Fruit fly (Drosophila melanogaster) whole organism, embryonic: ENCODE results near the gene moody.

Experiments used
- Adf1 ChIP-seq: fragments of 200-800 bp; sonication (Bioruptor generic); IDR thresholded peaks from 2 replicates; pipeline ENCODE4 v1.3.6; 2022; ENCODE audit warnings: missing biosample characterization, missing genetic modification characterization
- BEAF-32 ChIP-seq: fragments of 200-800 bp; sonication (Bioruptor generic); optimal IDR thresholded peaks from 3 replicates; lab custom pipeline; 2017; ENCODE audit warnings: missing biosample characterization, missing genetic modification characterization, mild to moderate bottlenecking, moderate library complexity, missing genetic modification reagents
- CG10979 ChIP-seq: fragments of 200-800 bp; sonication (Bioruptor generic); optimal IDR thresholded peaks from 2 replicates; lab custom pipeline; 2018; ENCODE audit warnings: missing biosample characterization, mild to moderate bottlenecking, missing genetic modification characterization, moderate library complexity
- CG11085 ChIP-seq: fragments of 200-800 bp; sonication (Bioruptor generic); IDR thresholded peaks from 2 replicates; pipeline ENCODE4 v1.3.6; 2022; ENCODE audit warnings: missing biosample characterization, missing genetic modification characterization
- CG11456 ChIP-seq: fragments of 200-800 bp; sonication (Bioruptor generic); IDR thresholded peaks from 3 replicates; pipeline ENCODE4 v1.3.6; 2022; ENCODE audit warnings: missing biosample characterization, missing genetic modification characterization
- CG11695 ChIP-seq: fragments of 200-800 bp; sonication (Bioruptor generic); IDR thresholded peaks from 3 replicates; pipeline ENCODE4 v1.3.6; 2022; ENCODE audit warnings: missing biosample characterization, missing genetic modification characterization
- CG12071 ChIP-seq: fragments of 200-800 bp; sonication (Bioruptor generic); optimal IDR thresholded peaks from 3 replicates; lab custom pipeline; 2018; ENCODE audit warnings: missing biosample characterization, mild to moderate bottlenecking, missing genetic modification characterization
- CG13123 ChIP-seq: fragments of 200-800 bp; sonication (Bioruptor generic); optimal IDR thresholded peaks from 2 replicates; lab custom pipeline; 2016; ENCODE audit warnings: missing biosample characterization, missing genetic modification characterization
- CG16815 ChIP-seq: fragments of 200-800 bp; sonication (Bioruptor generic); optimal IDR thresholded peaks from 3 replicates; lab custom pipeline; 2017; ENCODE audit warnings: missing biosample characterization, mild to moderate bottlenecking, missing genetic modification characterization
- CG2875 ChIP-seq: fragments of 200-800 bp; sonication (Bioruptor generic); optimal IDR thresholded peaks from 2 replicates; lab custom pipeline; 2017; ENCODE audit warnings: missing biosample characterization, mild to moderate bottlenecking, missing genetic modification characterization, missing genetic modification reagents
- CG3065 ChIP-seq: fragments of 200-800 bp; sonication (Bioruptor generic); optimal IDR thresholded peaks from 2 replicates; lab custom pipeline; 2016; ENCODE audit warnings: missing biosample characterization, missing genetic modification characterization
- CG31224 ChIP-seq: fragments of 200-800 bp; sonication (Bioruptor generic); IDR thresholded peaks from 2 replicates; pipeline ENCODE4 v1.3.6; 2022; ENCODE audit warnings: missing biosample characterization, missing genetic modification characterization
- CG3407 ChIP-seq: fragments of 200-800 bp; sonication (Bioruptor generic); optimal IDR thresholded peaks from 2 replicates; lab custom pipeline; 2018; ENCODE audit warnings: missing biosample characterization, mild to moderate bottlenecking, missing genetic modification characterization
- CG34376 ChIP-seq: fragments of 200-800 bp; sonication (Bioruptor generic); optimal IDR thresholded peaks from 2 replicates; lab custom pipeline; 2018; ENCODE audit warnings: missing biosample characterization, mild to moderate bottlenecking, missing genetic modification characterization
- CG34422 ChIP-seq: fragments of 200-800 bp; sonication (Bioruptor generic); IDR thresholded peaks from 3 replicates; pipeline ENCODE4 v1.3.6; 2022; ENCODE audit warnings: missing biosample characterization, missing genetic modification characterization
- CG4360 ChIP-seq: fragments of 200-800 bp; sonication (Bioruptor generic); IDR thresholded peaks from 2 replicates; pipeline ENCODE4 v1.3.6; 2022; ENCODE audit warnings: missing biosample characterization, missing genetic modification characterization
- CG4424 ChIP-seq: fragments of 200-800 bp; sonication (Bioruptor generic); optimal IDR thresholded peaks from 3 replicates; lab custom pipeline; 2016; ENCODE audit warnings: missing biosample characterization, missing genetic modification characterization
- CG4707 ChIP-seq: fragments of 200-800 bp; sonication (Bioruptor generic); optimal IDR thresholded peaks from 2 replicates; lab custom pipeline; 2018; ENCODE audit warnings: missing biosample characterization, mild to moderate bottlenecking, missing genetic modification characterization, moderate library complexity
- CG6689 ChIP-seq: fragments of 200-800 bp; sonication (Bioruptor generic); IDR thresholded peaks from 2 replicates; pipeline ENCODE4 v1.3.6; 2022; ENCODE audit warnings: missing biosample characterization, missing genetic modification characterization
- CG7928 ChIP-seq: fragments of 200-800 bp; sonication (Bioruptor generic); optimal IDR thresholded peaks from 2 replicates; lab custom pipeline; 2017; ENCODE audit warnings: missing biosample characterization, mild to moderate bottlenecking, missing genetic modification characterization
- CG7963 ChIP-seq: fragments of 200-800 bp; sonication (Bioruptor generic); IDR thresholded peaks from 3 replicates; pipeline ENCODE4 v1.3.6; 2022; ENCODE audit warnings: missing biosample characterization, missing genetic modification characterization; ENCODE audit not compliant: partially characterized antibody
- CG8478 ChIP-seq: fragments of >200 bp; optimal IDR thresholded peaks from 2 replicates; lab custom pipeline; 2018
- CTCF ChIP-seq: fragments of 200-800 bp; sonication (Bioruptor generic); optimal IDR thresholded peaks from 2 replicates; lab custom pipeline; 2017; ENCODE audit warnings: missing biosample characterization, mild to moderate bottlenecking, missing genetic modification characterization, moderate library complexity
- D19B ChIP-seq: fragments of 200-800 bp; sonication (Bioruptor generic); optimal IDR thresholded peaks from 2 replicates; lab custom pipeline; 2017; ENCODE audit warnings: missing biosample characterization, mild to moderate bottlenecking, missing genetic modification characterization
- Dbx ChIP-seq: fragments of 200-800 bp; sonication (Bioruptor generic); IDR thresholded peaks from 3 replicates; pipeline ENCODE4 v1.3.6; 2022; ENCODE audit warnings: missing biosample characterization, missing genetic modification characterization
- Deaf1 ChIP-seq: fragments of 200-800 bp; optimal IDR thresholded peaks from 3 replicates; lab custom pipeline; 2019; ENCODE audit warnings: missing biosample characterization, mild to moderate bottlenecking, missing genetic modification characterization, moderate library complexity
- Ets65A ChIP-seq: fragments of 200-800 bp; sonication (Bioruptor generic); peaks from one replicate; lab custom pipeline; 2016; ENCODE audit warnings: missing biosample characterization, missing genetic modification characterization
- Med ChIP-seq: fragments of 200-800 bp; sonication (Bioruptor generic); peaks from one replicate; lab custom pipeline; 2016; ENCODE audit warnings: missing biosample characterization, missing genetic modification characterization, mild to moderate bottlenecking, inconsistent platforms, moderate library complexity
- Nf-YC ChIP-seq: fragments of 200-800 bp; optimal IDR thresholded peaks from 3 replicates; lab custom pipeline; 2019; ENCODE audit warnings: missing biosample characterization, mild to moderate bottlenecking, missing genetic modification characterization, moderate library complexity
- Stat92E ChIP-seq, 3 experiments: fragments of >200 bp in 2 of 3; fragments of 200-800 bp in 1 of 3; sonication (Bioruptor generic) in 1 of 3; optimal IDR thresholded peaks; 2 replicates each; lab custom pipeline; 2017 to 2019; ENCODE audit warnings: missing biosample characterization in 3 of 3, missing genetic modification characterization in 3 of 3, mild to moderate bottlenecking in 1 of 3, moderate library complexity in 1 of 3
- Xrp1 ChIP-seq: fragments of 200-800 bp; sonication (Bioruptor generic); IDR thresholded peaks from 2 replicates; pipeline ENCODE4 v1.3.6; 2022; ENCODE audit warnings: missing biosample characterization, missing genetic modification characterization
- bbx ChIP-seq: fragments of 200-800 bp; sonication (Bioruptor generic); IDR thresholded peaks from 2 replicates; pipeline ENCODE4 v1.3.6; 2022; ENCODE audit warnings: missing biosample characterization, missing genetic modification characterization; ENCODE audit not compliant: partially characterized antibody
- cg ChIP-seq: fragments of 200-800 bp; sonication (Bioruptor generic); optimal IDR thresholded peaks from 3 replicates; lab custom pipeline; 2019; ENCODE audit warnings: missing biosample characterization, mild to moderate bottlenecking, missing genetic modification characterization, moderate library complexity
- chinmo ChIP-seq: fragments of 200-800 bp; sonication (Bioruptor generic); IDR thresholded peaks from 4 replicates; pipeline ENCODE4 v1.3.6; 2022; ENCODE audit warnings: missing biosample characterization, missing genetic modification characterization; ENCODE audit not compliant: partially characterized antibody
- chm ChIP-seq: fragments of 200-800 bp; sonication (Bioruptor generic); IDR thresholded peaks from 2 replicates; pipeline ENCODE4 v1.3.6; 2022; ENCODE audit warnings: missing biosample characterization, missing genetic modification characterization
- chn ChIP-seq: fragments of 200-800 bp; sonication (Bioruptor generic); optimal IDR thresholded peaks from 2 replicates; lab custom pipeline; 2016; ENCODE audit warnings: missing biosample characterization, missing genetic modification characterization
- dati ChIP-seq: fragments of 200-800 bp; sonication (Bioruptor generic); IDR thresholded peaks from 2 replicates; pipeline ENCODE4 v1.3.6; 2022; ENCODE audit warnings: missing biosample characterization, missing genetic modification characterization
- gsb ChIP-seq: fragments of 200-800 bp; sonication (Bioruptor generic); IDR thresholded peaks from 2 replicates; pipeline ENCODE4 v1.3.6; 2022; ENCODE audit warnings: missing biosample characterization, missing genetic modification characterization
- kni ChIP-seq: fragments of 200-800 bp; sonication (Bioruptor generic); optimal IDR thresholded peaks from 3 replicates; lab custom pipeline; 2017; ENCODE audit warnings: mild to moderate bottlenecking, missing biosample characterization, missing genetic modification reagents, missing genetic modification characterization
- lab ChIP-seq: fragments of 200-800 bp; sonication (Bioruptor generic); optimal IDR thresholded peaks from 3 replicates; lab custom pipeline; 2017; ENCODE audit warnings: missing biosample characterization, missing genetic modification characterization, mild to moderate bottlenecking, moderate library complexity, missing genetic modification reagents
- peb ChIP-seq: fragments of 200-800 bp; sonication (Bioruptor generic); IDR thresholded peaks from 2 replicates; pipeline ENCODE4 v1.3.6; 2022; ENCODE audit warnings: missing biosample characterization, missing genetic modification characterization
- phol ChIP-seq: fragments of 200-800 bp; sonication (Bioruptor generic); optimal IDR thresholded peaks from 3 replicates; lab custom pipeline; 2018; ENCODE audit warnings: missing biosample characterization, mild to moderate bottlenecking, missing genetic modification characterization, moderate library complexity
- sens ChIP-seq: fragments of 200-800 bp; sonication (Bioruptor generic); peaks from one replicate; lab custom pipeline; 2016; ENCODE audit warnings: missing biosample characterization, missing genetic modification characterization
- seq ChIP-seq: fragments of 200-800 bp; sonication (Bioruptor generic); IDR thresholded peaks from 2 replicates; pipeline ENCODE4 v1.3.6; 2022; ENCODE audit warnings: missing biosample characterization, missing genetic modification characterization
- slp2 ChIP-seq: fragments of 200-800 bp; sonication (Bioruptor generic); optimal IDR thresholded peaks from 2 replicates; lab custom pipeline; 2016; ENCODE audit warnings: missing biosample characterization, missing genetic modification characterization
- tio ChIP-seq: fragments of 200-800 bp; sonication (Bioruptor generic); optimal IDR thresholded peaks from 2 replicates; lab custom pipeline; 2017; ENCODE audit warnings: missing biosample characterization, missing genetic modification characterization, inconsistent platforms
- ttk ChIP-seq: fragments of 200-800 bp; sonication (Bioruptor generic); IDR thresholded peaks from 2 replicates; pipeline ENCODE4 v2.1.2; 2022; ENCODE audit warnings: missing biosample characterization, missing genetic modification characterization
- tx ChIP-seq: fragments of 200-800 bp; sonication (Bioruptor generic); optimal IDR thresholded peaks from 2 replicates; lab custom pipeline; 2016; ENCODE audit warnings: missing biosample characterization, missing genetic modification characterization
- unc-4 ChIP-seq: fragments of 200-800 bp; sonication (Bioruptor generic); IDR thresholded peaks from 2 replicates; pipeline ENCODE4 v1.3.6; 2022; ENCODE audit warnings: missing biosample characterization, missing genetic modification characterization; ENCODE audit not compliant: partially characterized antibody
- z ChIP-seq: fragments of 200-800 bp; sonication (Bioruptor generic); IDR thresholded peaks from 3 replicates; pipeline ENCODE4 v1.3.6; 2022; ENCODE audit warnings: missing biosample characterization, missing genetic modification characterization

The moody gene

DNA sequence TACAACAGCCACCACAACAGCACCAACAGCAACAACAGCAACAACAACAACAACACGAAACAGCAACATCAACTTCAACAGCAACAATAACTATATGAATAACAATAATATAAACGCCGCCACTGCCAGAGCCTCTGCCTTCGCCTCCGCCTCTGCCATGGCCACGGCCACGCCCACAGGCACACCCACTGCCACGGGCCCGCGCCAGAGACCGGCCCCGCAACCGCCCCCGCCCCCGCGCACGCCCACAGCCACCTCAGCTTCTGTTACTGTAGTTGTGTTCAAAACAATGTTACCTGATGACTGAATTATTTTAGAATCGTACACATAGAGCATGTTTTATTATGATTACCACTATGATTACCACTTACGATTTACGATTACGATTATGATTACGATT, 45.8 kb downstream of the moody start (continued):
- TF ChIP-seq slp2 (GFP tag; lab: Kevin White, UChicago), result no peak
- TF ChIP-seq cg (GFP tag; lab: Kevin White, UChicago), result no peak
- no peak for TF ChIP-seq CG6689 (GFP tag; lab: Robert Waterston, UW)
- no peak for TF ChIP-seq Stat92E (GFP tag; optimal IDR thresholded peaks at IDR 0.05; lab: Kevin White, UChicago)
- TF ChIP-seq CG11456, result no peak
- peak; percentile 23; the same call in 1 of the 2 replicates for TF ChIP-seq CG4360 (GFP tag; lab: Robert Waterston, UW)

DNA sequence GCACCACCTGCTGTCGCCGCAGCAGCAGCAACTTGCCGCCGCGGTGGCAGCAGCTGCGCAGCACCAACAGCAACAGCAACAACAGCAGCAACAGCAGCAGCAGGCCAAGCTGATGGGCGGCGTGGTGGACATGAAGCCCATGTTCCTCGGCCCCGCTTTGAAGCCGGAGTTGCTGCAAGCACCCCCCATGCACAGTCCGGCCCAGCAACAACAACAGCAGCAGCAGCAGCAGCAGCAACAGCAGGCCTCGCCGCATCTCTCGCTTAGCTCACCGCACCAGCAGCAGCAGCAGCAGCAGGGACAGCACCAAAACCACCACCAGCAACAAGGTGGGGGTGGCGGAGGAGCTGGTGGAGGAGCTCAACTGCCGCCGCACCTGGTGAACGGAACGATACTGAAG, 48.9 kb downstream of the moody start:
- peak; percentile 52 for TF ChIP-seq Ets65A (GFP tag; lab: Kevin White, UChicago)
- no peak for TF ChIP-seq D19B
- TF ChIP-seq Med (GFP tag; lab: Kevin White, UChicago), result peak; percentile 38
- TF ChIP-seq lab, result no peak

DNA sequence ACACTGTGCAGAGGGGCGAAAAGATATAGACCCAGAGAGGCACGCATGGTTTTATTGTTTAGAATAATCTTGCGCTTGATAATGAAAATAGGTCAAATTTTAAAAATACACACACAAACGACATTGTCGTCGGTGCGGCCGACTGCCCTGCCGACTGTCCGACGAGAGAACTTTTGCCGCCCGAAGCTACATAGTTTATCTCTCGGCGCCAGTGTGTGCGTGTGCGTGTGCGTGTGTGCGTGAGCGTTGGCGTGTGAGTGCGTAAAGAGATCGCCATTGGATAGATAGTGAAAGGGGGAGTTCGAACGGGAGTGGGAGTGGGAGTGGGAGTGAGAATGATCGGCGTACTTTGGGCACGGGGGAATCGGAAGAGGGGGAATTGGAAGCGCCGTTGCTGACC, 54.3 kb downstream of the moody start:
- TF ChIP-seq CTCF (no peak), CG3065 (no peak), Xrp1 (GFP tag; lab: Robert Waterston, UW) (no peak), CG3407 (GFP tag; lab: Kevin White, UChicago) (no peak), gsb (GFP tag; lab: Robert Waterston, UW) (no peak), chinmo (GFP tag; lab: Robert Waterston, UW) (peak; percentile 83; the same call in 3 of the 4 replicates), CG12071 (GFP tag; lab: Kevin White, UChicago) (no peak), CG11085 (no peak), CG16815 (GFP tag; lab: Kevin White, UChicago) (no peak), unc-4 (no peak), chm (GFP tag; lab: Robert Waterston, UW) (peak; percentile 3; the same call in 1 of the 2 replicates), kni (GFP tag; lab: Kevin White, UChicago) (peak; percentile 91), CG10979 (tag; lab: Kevin White, UChicago) (no peak), CG34376 (peak; percentile 50), BEAF-32 (GFP tag; lab: Kevin White, UChicago) (no peak), ttk (GFP tag; lab: Robert Waterston, UW) (no peak), bbx (GFP tag; lab: Robert Waterston, UW) (peak; percentile 23; the same call in 1 of the 2 replicates), CG8478 (lab: Kevin White, UChicago) (peak; percentile 61), peb (GFP tag; lab: Robert Waterston, UW) (no peak), CG7963 (GFP tag; lab: Robert Waterston, UW) (no peak), CG7928 (GFP tag; lab: Kevin White, UChicago) (no peak), z (GFP tag; lab: Robert Waterston, UW) (no peak), phol (tag; lab: Kevin White, UChicago) (no peak), cg (GFP tag; lab: Kevin White, UChicago) (peak; percentile 89), tio (GFP tag; lab: Kevin White, UChicago) (no peak), Deaf1 (tag; lab: Kevin White, UChicago) (peak; percentile 98), Dbx (GFP tag; lab: Robert Waterston, UW) (0 out of 3 replicates have a peak, but pooled peaks have one; percentile 40), CG34422 (no peak), Adf1 (GFP tag; lab: Robert Waterston, UW) (peak; percentile 76), tx (GFP tag; lab: Kevin White, UChicago) (no peak), seq (no peak), CG4424 (no peak), dati (GFP tag; lab: Robert Waterston, UW) (no peak), Nf-YC (tag; lab: Kevin White, UChicago) (peak; percentile 58), CG31224 (GFP tag; lab: Robert Waterston, UW) (no peak), CG2875 (GFP tag; lab: Kevin White, UChicago) (no peak), chn (no peak), sens (GFP tag; lab: Kevin White, UChicago) (peak; percentile 67), CG11695 (GFP tag; lab: Robert Waterston, UW) (no peak), CG13123 (no peak), CG4707 (GFP tag; lab: Kevin White, UChicago) (no peak)
